Worm (Caenorhabditis elegans) whole organism, early embryonic: ENCODE data around the gene har-1.

ENCODE experiments used
- B0310.2 ChIP-seq: sonication (generic microtip); optimal IDR thresholded peaks from 2 replicates; lab custom pipeline; 2016; ENCODE audit warnings: mild to moderate bottlenecking, missing genetic modification characterization, missing compliant biosample characterization
- F13C5.2 ChIP-seq: sonication (generic microtip); optimal IDR thresholded peaks from 2 replicates; lab custom pipeline; 2017; ENCODE audit warnings: mild to moderate bottlenecking, missing genetic modification characterization, inconsistent platforms, missing compliant biosample characterization
- aly-1 ChIP-seq: sonication (generic microtip); optimal IDR thresholded peaks from 2 replicates; lab custom pipeline; 2016; ENCODE audit warnings: missing genetic modification characterization, missing compliant biosample characterization
- ama-1 ChIP-seq: fragments of 150-350 bp; optimal IDR thresholded peaks from 2 replicates; lab custom pipeline; 2014
- ceh-36 ChIP-seq: sonication (generic microtip); optimal IDR thresholded peaks from 2 replicates; lab custom pipeline; 2016; ENCODE audit warnings: missing genetic modification characterization, inconsistent platforms, missing compliant biosample characterization
- ets-7 ChIP-seq: sonication (generic microtip); optimal IDR thresholded peaks from 2 replicates; lab custom pipeline; 2016; ENCODE audit warnings: missing genotype, missing genetic modification characterization, missing compliant biosample characterization
- flt-1 ChIP-seq: fragments of 200-800 bp; sonication (Bioruptor generic); IDR thresholded peaks from 2 replicates; pipeline ENCODE4 v1.3.6; 2022; ENCODE audit warnings: missing genetic modification characterization, missing compliant biosample characterization
- scrt-1 ChIP-seq: fragments of 200-800 bp; sonication (Bioruptor generic); IDR thresholded peaks from 2 replicates; pipeline ENCODE4 v1.3.6; 2022; ENCODE audit warnings: missing genetic modification characterization, missing compliant biosample characterization
- sea-1 ChIP-seq: fragments of 200-800 bp; sonication (Bioruptor generic); conservative IDR thresholded peaks from 2 replicates; pipeline ENCODE4 v1.3.6; 2022; ENCODE audit warnings: missing genetic modification characterization, missing compliant biosample characterization
- tra-4 ChIP-seq: sonication (generic microtip); optimal IDR thresholded peaks from 2 replicates; lab custom pipeline; 2017; ENCODE audit warnings: missing genetic modification characterization, missing compliant biosample characterization

DNA sequence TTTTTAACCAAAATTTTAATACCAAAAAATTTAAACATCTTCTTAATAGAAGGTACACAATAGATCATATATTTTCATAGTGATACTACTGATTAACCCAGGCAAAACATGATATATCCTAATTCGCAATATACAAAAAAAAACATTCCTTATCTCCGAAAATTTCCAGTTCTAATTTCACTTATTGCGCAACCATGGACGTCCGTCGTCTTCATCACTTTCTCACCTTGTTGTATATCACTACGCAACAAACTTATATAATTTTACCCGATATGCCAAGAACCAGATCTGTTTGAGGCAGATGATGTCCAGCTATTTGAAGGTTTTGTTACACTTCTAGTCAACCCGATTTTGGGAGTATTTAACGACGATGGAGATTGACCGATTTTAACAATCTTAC lies 36.0 kb downstream of the har-1 start, which contains the start of gene R74.2:
- no peak for TF ChIP-seq B0310.2 (tag; lab: Kevin White, UChicago)
- no peak for TF ChIP-seq F13C5.2 (tag; lab: Kevin White, UChicago)
- TF ChIP-seq scrt-1: no peak
- no peak for TF ChIP-seq ama-1
- no peak for TF ChIP-seq sea-1 (GFP tag; lab: Robert Waterston, UW)
- no peak for TF ChIP-seq tra-4 (tag; lab: Kevin White, UChicago)
- no peak for TF ChIP-seq ceh-36 (tag; lab: Kevin White, UChicago)
- no peak for TF ChIP-seq aly-1 (tag; lab: Kevin White, UChicago)
- TF ChIP-seq flt-1 (GFP tag; lab: Robert Waterston, UW): no peak
- TF ChIP-seq ets-7 (tag; lab: Kevin White, UChicago): no peak
